Fruit fly (Drosophila melanogaster) whole organism, embryonic: ENCODE measurements around the gene CG32811.

Experiments used
- Bdp1 ChIP-seq: fragments of 200-800 bp; sonication (Bioruptor generic); optimal IDR thresholded peaks from 3 replicates; lab custom pipeline; 2016; ENCODE audit warnings: missing biosample characterization, missing genetic modification characterization
- Bteb2 ChIP-seq: fragments of 200-800 bp; sonication (Bioruptor generic); optimal IDR thresholded peaks from 2 replicates; lab custom pipeline; 2016; ENCODE audit warnings: missing biosample characterization, missing genetic modification characterization
- CG10147 ChIP-seq: fragments of 200-800 bp; sonication (Bioruptor generic); optimal IDR thresholded peaks from 2 replicates; lab custom pipeline; 2019; ENCODE audit warnings: missing biosample characterization, mild to moderate bottlenecking, missing genetic modification characterization, moderate library complexity
- CG10654 ChIP-seq: fragments of 200-800 bp; sonication (Bioruptor generic); optimal IDR thresholded peaks from 2 replicates; lab custom pipeline; 2016; ENCODE audit warnings: missing biosample characterization, missing genetic modification characterization
- CG11504 ChIP-seq: fragments of 200-800 bp; sonication (Bioruptor generic); optimal IDR thresholded peaks from 3 replicates; lab custom pipeline; 2019; ENCODE audit warnings: missing biosample characterization, mild to moderate bottlenecking, missing genetic modification characterization, moderate library complexity
- CG12104 ChIP-seq: fragments of 200-800 bp; sonication (Bioruptor generic); optimal IDR thresholded peaks from 3 replicates; lab custom pipeline; 2016; ENCODE audit warnings: missing biosample characterization, missing genetic modification characterization
- CG12236 ChIP-seq: fragments of 200-800 bp; sonication (Bioruptor generic); optimal IDR thresholded peaks from 2 replicates; lab custom pipeline; 2016; ENCODE audit warnings: missing biosample characterization, missing genetic modification characterization
- CG12391 ChIP-seq: fragments of 200-800 bp; sonication (Bioruptor generic); optimal IDR thresholded peaks from 3 replicates; lab custom pipeline; 2018; ENCODE audit warnings: missing biosample characterization, mild to moderate bottlenecking, missing genetic modification characterization, moderate library complexity
- CG12744 ChIP-seq: fragments of 200-800 bp; sonication (Bioruptor generic); optimal IDR thresholded peaks from 2 replicates; lab custom pipeline; 2016; ENCODE audit warnings: missing biosample characterization, missing genetic modification characterization
- CG13123 ChIP-seq: fragments of 200-800 bp; sonication (Bioruptor generic); optimal IDR thresholded peaks from 2 replicates; lab custom pipeline; 2016; ENCODE audit warnings: missing biosample characterization, missing genetic modification characterization
- CG14965 ChIP-seq: fragments of 200-800 bp; sonication (Bioruptor generic); optimal IDR thresholded peaks from 2 replicates; lab custom pipeline; 2016; ENCODE audit warnings: missing biosample characterization, missing genetic modification characterization, borderline replicate concordance
- CG17186 ChIP-seq: fragments of 200-800 bp; sonication (Bioruptor generic); optimal IDR thresholded peaks from 3 replicates; lab custom pipeline; 2017; ENCODE audit warnings: missing biosample characterization, missing genetic modification reagents, missing genetic modification characterization
- CG17802 ChIP-seq: fragments of 200-800 bp; sonication (Bioruptor generic); optimal IDR thresholded peaks from 2 replicates; lab custom pipeline; 2018; ENCODE audit warnings: missing biosample characterization, mild to moderate bottlenecking, missing genetic modification characterization, moderate library complexity
- CG1792 ChIP-seq: fragments of 200-800 bp; sonication (Bioruptor generic); optimal IDR thresholded peaks from 2 replicates; lab custom pipeline; 2016; ENCODE audit warnings: missing biosample characterization, missing genetic modification characterization
- CG32772 ChIP-seq: fragments of 200-800 bp; sonication (Bioruptor generic); IDR thresholded peaks from 2 replicates; pipeline ENCODE4 v1.3.6; 2022; ENCODE audit warnings: missing biosample characterization, missing genetic modification characterization
- CG4730 ChIP-seq: fragments of 200-800 bp; sonication (Bioruptor generic); IDR thresholded peaks from 2 replicates; pipeline ENCODE4 v1.3.6; 2022; ENCODE audit warnings: missing biosample characterization, missing genetic modification characterization
- CG5245 ChIP-seq: fragments of 200-800 bp; sonication (Bioruptor generic); optimal IDR thresholded peaks from 3 replicates; lab custom pipeline; 2016; ENCODE audit warnings: missing biosample characterization, missing genetic modification characterization
- CG6854 ChIP-seq: fragments of 200-800 bp; sonication (Bioruptor generic); optimal IDR thresholded peaks from 3 replicates; lab custom pipeline; 2017; ENCODE audit warnings: missing biosample characterization, mild to moderate bottlenecking, missing genetic modification characterization
- CG7556 ChIP-seq: fragments of 200-800 bp; sonication (Bioruptor generic); optimal IDR thresholded peaks from 2 replicates; lab custom pipeline; 2017; ENCODE audit warnings: missing biosample characterization, mild to moderate bottlenecking, missing genetic modification characterization
- CG7928 ChIP-seq: fragments of 200-800 bp; sonication (Bioruptor generic); optimal IDR thresholded peaks from 2 replicates; lab custom pipeline; 2017; ENCODE audit warnings: missing biosample characterization, mild to moderate bottlenecking, missing genetic modification characterization
- CG8290 ChIP-seq, 3 experiments: fragments of 200-800 bp; sonication (Bioruptor generic); optimal IDR thresholded peaks; 2 replicates each; lab custom pipeline; 2016 to 2019; ENCODE audit warnings: missing biosample characterization in 3 of 3, missing genetic modification characterization in 3 of 3, mild to moderate bottlenecking in 2 of 3, moderate library complexity in 1 of 3
- CG9215 ChIP-seq: fragments of 200-800 bp; sonication (Bioruptor generic); IDR thresholded peaks from 2 replicates; pipeline ENCODE4 v1.3.6; 2022; ENCODE audit warnings: missing biosample characterization, missing genetic modification characterization
- CG9932 ChIP-seq: fragments of 200-800 bp; sonication (Bioruptor generic); IDR thresholded peaks from 2 replicates; pipeline ENCODE4 v1.3.6; 2022; ENCODE audit warnings: missing biosample characterization, missing genetic modification characterization
- D ChIP-seq, 2 experiments: fragments of 200-800 bp in 1 of 2; fragments of >200 bp in 1 of 2; sonication (Bioruptor generic) in 1 of 2; optimal IDR thresholded peaks; 2 replicates in 1 of 2; 3 replicates in 1 of 2; lab custom pipeline; 2017; ENCODE audit warnings: mild to moderate bottlenecking in 1 of 2, missing biosample characterization in 1 of 2, missing genetic modification characterization in 1 of 2, missing genetic modification reagents in 1 of 2
- Eip74EF ChIP-seq, 2 experiments: fragments of 200-800 bp in 1 of 2; fragments of >200 bp in 1 of 2; sonication (Bioruptor generic) in 1 of 2; optimal IDR thresholded peaks; 2 replicates each; lab custom pipeline; 2017 to 2019; ENCODE audit warnings: missing biosample characterization in 2 of 2, missing genetic modification characterization in 2 of 2, mild to moderate bottlenecking in 1 of 2, moderate library complexity in 1 of 2
- HHEX ChIP-seq: fragments of 200-800 bp; sonication (Bioruptor generic); optimal IDR thresholded peaks from 3 replicates; lab custom pipeline; 2017; ENCODE audit warnings: missing biosample characterization, mild to moderate bottlenecking, missing genetic modification characterization, missing genetic modification reagents
- Jarid2 ChIP-seq: fragments of 200-800 bp; sonication (Bioruptor generic); optimal IDR thresholded peaks from 3 replicates; lab custom pipeline; 2017; ENCODE audit warnings: mild to moderate bottlenecking, missing biosample characterization, missing genetic modification reagents, missing genetic modification characterization
- Lpt ChIP-seq: fragments of >200 bp; optimal IDR thresholded peaks from 2 replicates; lab custom pipeline; 2018; ENCODE audit warnings: missing biosample characterization, missing genetic modification characterization
- Mad ChIP-seq: fragments of 200-800 bp; sonication (Bioruptor generic); optimal IDR thresholded peaks from 2 replicates; lab custom pipeline; 2016; ENCODE audit warnings: missing biosample characterization, missing genetic modification characterization
- Ravus ChIP-seq: fragments of 200-800 bp; sonication (Bioruptor generic); IDR thresholded peaks from 2 replicates; pipeline ENCODE4 v1.3.6; 2022; ENCODE audit warnings: missing biosample characterization, missing genetic modification characterization
- Spps ChIP-seq: fragments of 200-800 bp; sonication (Bioruptor generic); optimal IDR thresholded peaks from 2 replicates; lab custom pipeline; 2018; ENCODE audit warnings: missing biosample characterization, mild to moderate bottlenecking, missing genetic modification characterization
- TFAM ChIP-seq: fragments of 200-800 bp; sonication (Bioruptor generic); optimal IDR thresholded peaks from 2 replicates; lab custom pipeline; 2017; ENCODE audit warnings: missing biosample characterization, missing genetic modification characterization, inconsistent platforms
- ash1 ChIP-seq: fragments of 200-800 bp; sonication (Bioruptor generic); optimal IDR thresholded peaks from 2 replicates; lab custom pipeline; 2018; ENCODE audit warnings: missing biosample characterization, mild to moderate bottlenecking, missing genetic modification characterization
- bsh ChIP-seq, 2 experiments: fragments of 200-800 bp; sonication (Bioruptor generic); optimal IDR thresholded peaks; 2 replicates each; lab custom pipeline; 2017 to 2018; ENCODE audit warnings: mild to moderate bottlenecking in 2 of 2, missing biosample characterization in 2 of 2, missing genetic modification characterization in 2 of 2, moderate library complexity in 1 of 2
- chinmo ChIP-seq: fragments of 200-800 bp; sonication (Bioruptor generic); IDR thresholded peaks from 4 replicates; pipeline ENCODE4 v1.3.6; 2022; ENCODE audit warnings: missing biosample characterization, missing genetic modification characterization; ENCODE audit not compliant: partially characterized antibody
- cwo ChIP-seq: fragments of 200-800 bp; sonication (Bioruptor generic); optimal IDR thresholded peaks from 3 replicates; lab custom pipeline; 2017; ENCODE audit warnings: missing biosample characterization, missing genetic modification characterization, mild to moderate bottlenecking, moderate library complexity, missing genetic modification reagents
- dm ChIP-seq: fragments of 200-800 bp; sonication (Bioruptor generic); optimal IDR thresholded peaks from 3 replicates; lab custom pipeline; 2016; ENCODE audit warnings: missing biosample characterization, missing genetic modification characterization
- ems ChIP-seq: fragments of 200-800 bp; sonication (Bioruptor generic); optimal IDR thresholded peaks from 3 replicates; lab custom pipeline; 2016; ENCODE audit warnings: missing biosample characterization, missing genetic modification characterization
- esg ChIP-seq: fragments of 200-800 bp; sonication (Bioruptor generic); conservative IDR thresholded peaks from 2 replicates; pipeline ENCODE4 v1.3.6; 2022; ENCODE audit warnings: missing biosample characterization, missing genetic modification characterization
- exex ChIP-seq: fragments of 200-800 bp; sonication (Bioruptor generic); optimal IDR thresholded peaks from 4 replicates; lab custom pipeline; 2018; ENCODE audit warnings: missing biosample characterization, mild to moderate bottlenecking, missing genetic modification characterization, moderate library complexity
- fd96Cb ChIP-seq: fragments of 200-800 bp; sonication (Bioruptor generic); optimal IDR thresholded peaks from 2 replicates; lab custom pipeline; 2018; ENCODE audit warnings: missing biosample characterization, mild to moderate bottlenecking, missing genetic modification characterization, moderate library complexity
- fru ChIP-seq: fragments of >200 bp; optimal IDR thresholded peaks from 2 replicates; lab custom pipeline; 2017
- maf-S ChIP-seq: fragments of 200-800 bp; sonication (Bioruptor generic); optimal IDR thresholded peaks from 2 replicates; lab custom pipeline; 2016; ENCODE audit warnings: missing biosample characterization, missing genetic modification characterization
- oc ChIP-seq: fragments of 200-800 bp; sonication (Bioruptor generic); optimal IDR thresholded peaks from 2 replicates; lab custom pipeline; 2018; ENCODE audit warnings: missing biosample characterization, mild to moderate bottlenecking, missing genetic modification characterization, moderate library complexity
- pfk ChIP-seq: fragments of 200-800 bp; sonication (Bioruptor generic); optimal IDR thresholded peaks from 2 replicates; lab custom pipeline; 2018; ENCODE audit warnings: missing biosample characterization, mild to moderate bottlenecking, missing genetic modification characterization, moderate library complexity
- pzg ChIP-seq: fragments of 200-800 bp; sonication (Bioruptor generic); optimal IDR thresholded peaks from 3 replicates; lab custom pipeline; 2018; ENCODE audit warnings: missing biosample characterization, mild to moderate bottlenecking, missing genetic modification characterization, moderate library complexity
- sens ChIP-seq: fragments of 200-800 bp; sonication (Bioruptor generic); peaks from one replicate; lab custom pipeline; 2016; ENCODE audit warnings: missing biosample characterization, missing genetic modification characterization
- sim ChIP-seq: fragments of 200-800 bp; sonication (Bioruptor generic); IDR thresholded peaks from 2 replicates; pipeline ENCODE4 v1.3.6; 2022; ENCODE audit warnings: missing biosample characterization, missing genetic modification characterization
- trem ChIP-seq: fragments of 200-800 bp; optimal IDR thresholded peaks from 3 replicates; lab custom pipeline; 2019; ENCODE audit warnings: missing biosample characterization, mild to moderate bottlenecking, missing genetic modification characterization, moderate library complexity
- vfl ChIP-seq: fragments of 200-800 bp; sonication (Bioruptor generic); optimal IDR thresholded peaks from 2 replicates; lab custom pipeline; 2016; ENCODE audit warnings: missing biosample characterization, missing genetic modification characterization

Gene CG32811

DNA sequence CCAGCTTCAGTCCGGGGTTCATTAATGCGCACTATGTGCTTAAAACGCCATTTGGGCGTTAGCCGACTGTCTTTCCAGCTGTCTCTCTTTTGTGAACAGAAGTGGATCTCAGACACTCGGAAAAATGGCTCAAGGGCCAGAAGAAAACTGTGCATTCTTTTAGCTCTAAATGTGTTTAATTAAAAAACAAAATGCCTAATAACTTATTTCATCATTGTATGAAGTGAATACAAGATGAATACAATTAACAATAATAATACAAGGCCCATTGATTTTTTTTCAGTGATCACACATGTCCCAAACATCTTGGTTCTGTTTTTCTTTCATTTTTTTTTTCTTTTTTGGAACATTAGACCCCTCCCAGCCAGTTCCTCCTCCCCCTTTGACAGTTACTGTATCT is 25.3 kb downstream of the CG32811 start (continued):
- TF ChIP-seq Spps (peak; percentile 9), CG17802 (tag; lab: Kevin White, UChicago) (no peak), maf-S (GFP tag; lab: Kevin White, UChicago) (peak; percentile 43), CG11504 (tag; lab: Kevin White, UChicago) (peak; percentile 66), Bdp1 (no peak), CG7556 (GFP tag; lab: Kevin White, UChicago) (peak; percentile 56), sim (GFP tag; lab: Robert Waterston, UW) (no peak), pzg (GFP tag; lab: Kevin White, UChicago) (no peak), HHEX (peak; percentile 33), ash1 (no peak), CG9215 (GFP tag; lab: Robert Waterston, UW) (peak; percentile 41; the same call in 1 of the 2 replicates), CG13123 (GFP tag; lab: Kevin White, UChicago) (peak; percentile 2), chinmo (GFP tag; lab: Robert Waterston, UW) (no peak), CG12744 (GFP tag; lab: Kevin White, UChicago) (no peak), D (optimal IDR thresholded peaks at IDR 0.05; lab: Kevin White, UChicago) (no peak), D (GFP tag; optimal IDR thresholded peaks at IDR 0.05; lab: Kevin White, UChicago) (peak; percentile 53), pfk (GFP tag; lab: Kevin White, UChicago) (no peak), Ravus (GFP tag; lab: Robert Waterston, UW) (no peak; the same call in 1 of the 2 replicates), vfl (GFP tag; lab: Kevin White, UChicago) (no peak), fru (lab: Kevin White, UChicago) (no peak), CG17186 (no peak), CG9932 (GFP tag; lab: Robert Waterston, UW) (peak; percentile 43), Lpt (GFP tag; lab: Kevin White, UChicago) (no peak), CG8290 (GFP tag; optimal IDR thresholded peaks at IDR 0.05; lab: Kevin White, UChicago) (no peak), CG8290 (tag; optimal IDR thresholded peaks at IDR 0.05; lab: Kevin White, UChicago) (no peak), ems (peak; percentile 13), CG4730 (0 out of 2 replicates have a peak, but pooled peaks have one; percentile 27), bsh (GFP tag; optimal IDR thresholded peaks at IDR 0.05; lab: Kevin White, UChicago) (peak in 1 of 2 experiments; percentile 81), TFAM (no peak), Mad (no peak), exex (no peak), CG12104 (GFP tag; lab: Kevin White, UChicago) (no peak), CG5245 (GFP tag; lab: Kevin White, UChicago) (no peak), CG10654 (GFP tag; lab: Kevin White, UChicago) (peak; percentile 36), CG7928 (GFP tag; lab: Kevin White, UChicago) (no peak), trem (tag; lab: Kevin White, UChicago) (peak; percentile 6), esg (GFP tag; lab: Robert Waterston, UW) (no peak; the same call in 1 of the 2 replicates), CG6854 (GFP tag; lab: Kevin White, UChicago) (no peak), oc (tag; lab: Kevin White, UChicago) (no peak), CG12236 (peak; percentile 5), cwo (GFP tag; lab: Kevin White, UChicago) (peak; percentile 42), CG14965 (GFP tag; lab: Kevin White, UChicago) (no peak), Bteb2 (peak; percentile 60), CG12391 (tag; lab: Kevin White, UChicago) (peak; percentile 65), CG1792 (GFP tag; lab: Kevin White, UChicago) (peak; percentile 21), dm (GFP tag; lab: Kevin White, UChicago) (no peak), CG10147 (GFP tag; lab: Kevin White, UChicago) (no peak), Eip74EF (GFP tag; optimal IDR thresholded peaks at IDR 0.05; lab: Kevin White, UChicago) (peak in 1 of 2 experiments; percentile 17), Jarid2 (GFP tag; lab: Kevin White, UChicago) (no peak), CG32772 (GFP tag; lab: Robert Waterston, UW) (peak; percentile 58), fd96Cb (tag; lab: Kevin White, UChicago) (peak; percentile 64), sens (peak; percentile 94)
